Worm (Caenorhabditis elegans) whole organism, young adult: ENCODE results near the gene cisd-3.2.

Experiments used
- C06A6.2 ChIP-seq: fragments of 200-800 bp; sonication (Bioruptor generic); conservative IDR thresholded peaks from 2 replicates; pipeline ENCODE4 v1.3.6; 2022; ENCODE audit warnings: missing genetic modification characterization, missing compliant biosample characterization
- D2030.7 ChIP-seq: fragments of 200-800 bp; sonication (Bioruptor generic); IDR thresholded peaks from 2 replicates; pipeline ENCODE4 v1.3.6; 2022; ENCODE audit warnings: missing genetic modification reagents, missing genetic modification characterization, missing compliant biosample characterization
- F10E7.11 ChIP-seq: sonication (generic microtip); optimal IDR thresholded peaks from 2 replicates; lab custom pipeline; 2017; ENCODE audit warnings: mild to moderate bottlenecking, missing genetic modification characterization, moderate library complexity, missing compliant biosample characterization
- F22D6.2 ChIP-seq: sonication (generic microtip); optimal IDR thresholded peaks from 2 replicates; lab custom pipeline; 2016; ENCODE audit warnings: mild to moderate bottlenecking, missing genetic modification characterization, missing compliant biosample characterization
- F33H1.4 ChIP-seq: fragments of 200-800 bp; sonication (Bioruptor generic); IDR thresholded peaks from 2 replicates; pipeline ENCODE4 v1.3.6; 2022; ENCODE audit warnings: missing genetic modification reagents, missing genetic modification characterization, missing compliant biosample characterization
- F37B4.10 ChIP-seq: fragments of 200-800 bp; sonication (Bioruptor generic); IDR thresholded peaks from 2 replicates; pipeline ENCODE4 v1.3.6; 2022; ENCODE audit warnings: missing genetic modification characterization, missing compliant biosample characterization
- F39B2.1 ChIP-seq: fragments of 200-800 bp; sonication (Bioruptor generic); IDR thresholded peaks from 2 replicates; pipeline ENCODE4 v1.3.6; 2022; ENCODE audit warnings: missing genetic modification reagents, missing genetic modification characterization, missing compliant biosample characterization
- K12H6.12 ChIP-seq: fragments of 200-800 bp; sonication (Bioruptor generic); optimal IDR thresholded peaks from 2 replicates; lab custom pipeline; 2018; ENCODE audit warnings: mild to moderate bottlenecking, missing genetic modification characterization, missing compliant biosample characterization
- Y67H2A.10 ChIP-seq: fragments of 200-800 bp; sonication (Bioruptor generic); conservative IDR thresholded peaks from 2 replicates; pipeline ENCODE4 v1.3.6; 2022; ENCODE audit warnings: missing genetic modification reagents, missing genetic modification characterization, missing compliant biosample characterization
- ZK185.1 ChIP-seq: sonication (generic microtip); optimal IDR thresholded peaks from 2 replicates; lab custom pipeline; 2016; ENCODE audit warnings: mild to moderate bottlenecking, missing genetic modification characterization, missing compliant biosample characterization; ENCODE audit not compliant: poor library complexity, severe bottlenecking
- ama-1 ChIP-seq, 3 experiments: fragments of 150-350 bp in 1 of 3; sonication (generic microtip) in 2 of 3; optimal IDR thresholded peaks; 2 replicates each; lab custom pipeline; 2014 to 2018; ENCODE audit warnings: missing biosample characterization in 2 of 3, missing genetic modification characterization in 2 of 3, missing genetic modification reagents in 2 of 3
- attf-3 ChIP-seq: fragments of 200-800 bp; sonication (Bioruptor generic); conservative IDR thresholded peaks from 2 replicates; pipeline ENCODE4 v1.3.6; 2022; ENCODE audit warnings: missing genetic modification reagents, missing genetic modification characterization, missing compliant biosample characterization
- attf-5 ChIP-seq: fragments of 200-800 bp; sonication (Bioruptor generic); optimal IDR thresholded peaks from 2 replicates; lab custom pipeline; 2018; ENCODE audit warnings: mild to moderate bottlenecking, missing genetic modification characterization, missing compliant biosample characterization
- attf-6 ChIP-seq: fragments of 200-800 bp; sonication (Bioruptor generic); IDR thresholded peaks from 2 replicates; pipeline ENCODE4 v1.3.6; 2022; ENCODE audit warnings: missing genetic modification reagents, missing genetic modification characterization, missing compliant biosample characterization
- ccch-3 ChIP-seq: fragments of 200-800 bp; sonication (Bioruptor generic); optimal IDR thresholded peaks from 2 replicates; lab custom pipeline; 2018; ENCODE audit warnings: mild to moderate bottlenecking, missing genetic modification characterization, missing compliant biosample characterization
- cebp-2 ChIP-seq: fragments of 200-800 bp; sonication (Bioruptor generic); IDR thresholded peaks from 2 replicates; pipeline ENCODE4 v1.3.6; 2022; ENCODE audit warnings: missing genetic modification characterization, missing compliant biosample characterization
- ceh-40 ChIP-seq: fragments of 200-800 bp; sonication (Bioruptor generic); IDR thresholded peaks from 2 replicates; pipeline ENCODE4 v1.3.6; 2022; ENCODE audit warnings: missing genetic modification characterization, missing compliant biosample characterization
- die-1 ChIP-seq: sonication (generic microtip); optimal IDR thresholded peaks from 2 replicates; lab custom pipeline; 2016; ENCODE audit warnings: missing genotype, mild to moderate bottlenecking, missing genetic modification characterization, missing compliant biosample characterization
- dox-1 ChIP-seq: fragments of 200-800 bp; sonication (Bioruptor generic); IDR thresholded peaks from 2 replicates; pipeline ENCODE4 v1.3.6; 2022; ENCODE audit warnings: missing genetic modification reagents, missing genetic modification characterization, missing compliant biosample characterization
- dpff-1 ChIP-seq: sonication (generic microtip); optimal IDR thresholded peaks from 2 replicates; lab custom pipeline; 2017; ENCODE audit warnings: mild to moderate bottlenecking, missing genetic modification characterization, missing compliant biosample characterization
- dpl-1 ChIP-seq: fragments of 150-350 bp; optimal IDR thresholded peaks from 2 replicates; lab custom pipeline; 2014; ENCODE audit warnings: missing biosample characterization, missing genetic modification reagents, missing genetic modification characterization
- efl-1 ChIP-seq: fragments of 150-350 bp; optimal IDR thresholded peaks from 2 replicates; lab custom pipeline; 2014; ENCODE audit warnings: missing biosample characterization, missing genetic modification reagents, missing genetic modification characterization
- egl-44 ChIP-seq: fragments of 200-800 bp; sonication (Bioruptor generic); IDR thresholded peaks from 2 replicates; pipeline ENCODE4 v1.3.6; 2022; ENCODE audit warnings: missing genetic modification reagents, missing genetic modification characterization, missing compliant biosample characterization
- hmg-20 ChIP-seq: fragments of 200-800 bp; sonication (Bioruptor generic); IDR thresholded peaks from 2 replicates; pipeline ENCODE4 v1.3.6; 2022; ENCODE audit warnings: missing genetic modification reagents, missing genetic modification characterization, missing compliant biosample characterization
- hsf-1 ChIP-seq: fragments of 200-800 bp; sonication (Bioruptor generic); IDR thresholded peaks from 2 replicates; pipeline ENCODE4 v1.3.6; 2022; ENCODE audit warnings: missing genetic modification reagents, missing genetic modification characterization, missing compliant biosample characterization
- lag-1 ChIP-seq: fragments of 200-800 bp; sonication (Bioruptor generic); IDR thresholded peaks from 2 replicates; pipeline ENCODE4 v1.3.6; 2022; ENCODE audit warnings: missing genetic modification reagents, missing genetic modification characterization, missing compliant biosample characterization
- let-526 ChIP-seq: fragments of 200-800 bp; sonication (Bioruptor generic); IDR thresholded peaks from 2 replicates; pipeline ENCODE4 v1.3.6; 2022; ENCODE audit warnings: missing genetic modification reagents, missing genetic modification characterization, missing compliant biosample characterization
- lin-26 ChIP-seq: fragments of 200-800 bp; sonication (Bioruptor generic); IDR thresholded peaks from 2 replicates; pipeline ENCODE4 v1.3.6; 2022; ENCODE audit warnings: missing genetic modification reagents, missing genetic modification characterization, missing compliant biosample characterization
- lin-40 ChIP-seq: sonication (generic microtip); optimal IDR thresholded peaks from 2 replicates; lab custom pipeline; 2016; ENCODE audit warnings: missing genetic modification characterization, mild to moderate bottlenecking, missing compliant biosample characterization, missing genotype, missing genetic modification reagents
- lin-54 ChIP-seq: fragments of 200-800 bp; sonication (Bioruptor generic); optimal IDR thresholded peaks from 2 replicates; lab custom pipeline; 2018; ENCODE audit warnings: mild to moderate bottlenecking, missing genetic modification characterization, missing compliant biosample characterization
- lir-1 ChIP-seq: fragments of 200-800 bp; sonication (Bioruptor generic); conservative IDR thresholded peaks from 2 replicates; pipeline ENCODE4 v1.3.6; 2022; ENCODE audit warnings: missing genetic modification reagents, missing genetic modification characterization, missing compliant biosample characterization
- lsy-27 ChIP-seq: sonication (generic microtip); optimal IDR thresholded peaks from 2 replicates; lab custom pipeline; 2017; ENCODE audit warnings: missing genetic modification characterization, mild to moderate bottlenecking, missing compliant biosample characterization, antibody characterized with exemption, missing genotype, borderline replicate concordance; ENCODE audit not compliant: insufficient read depth
- mcd-1 ChIP-seq: fragments of 200-800 bp; sonication (Bioruptor generic); IDR thresholded peaks from 2 replicates; pipeline ENCODE4 v1.3.6; 2022; ENCODE audit warnings: missing genetic modification reagents, missing genetic modification characterization, missing compliant biosample characterization
- nfya-1 ChIP-seq: sonication (generic microtip); optimal IDR thresholded peaks from 2 replicates; lab custom pipeline; 2017; ENCODE audit warnings: antibody characterized with exemption, missing compliant biosample characterization, missing genetic modification characterization, borderline replicate concordance; ENCODE audit not compliant: insufficient read depth
- nfya-2 ChIP-seq: fragments of 200-800 bp; sonication (Bioruptor generic); IDR thresholded peaks from 2 replicates; pipeline ENCODE4 v1.3.6; 2022; ENCODE audit warnings: missing genetic modification reagents, missing genetic modification characterization, missing compliant biosample characterization
- pha-4 ChIP-seq: fragments of 150-350 bp; sonication (generic microtip); optimal IDR thresholded peaks from 2 replicates; lab custom pipeline; 2014; ENCODE audit warnings: missing biosample characterization, missing genetic modification reagents, missing genetic modification characterization
- rcor-1 ChIP-seq: fragments of 200-800 bp; sonication (Bioruptor generic); IDR thresholded peaks from 2 replicates; pipeline ENCODE4 v1.3.6; 2022; ENCODE audit warnings: missing genetic modification reagents, missing genetic modification characterization, missing compliant biosample characterization
- tbp1 ChIP-seq: fragments of 200-800 bp; sonication (Bioruptor generic); optimal IDR thresholded peaks from 2 replicates; lab custom pipeline; 2018; ENCODE audit warnings: mild to moderate bottlenecking, missing genetic modification characterization, missing compliant biosample characterization
- tbx-9 ChIP-seq: sonication (generic microtip); optimal IDR thresholded peaks from 2 replicates; lab custom pipeline; 2016; ENCODE audit warnings: borderline replicate concordance, missing genetic modification characterization, inconsistent platforms, missing compliant biosample characterization
- unc-130 ChIP-seq: sonication (generic microtip); optimal IDR thresholded peaks from 2 replicates; lab custom pipeline; 2016; ENCODE audit warnings: missing genetic modification reagents, missing genetic modification characterization, missing compliant biosample characterization
- zfh-2 ChIP-seq: fragments of 200-800 bp; sonication (Bioruptor generic); conservative IDR thresholded peaks from 2 replicates; pipeline ENCODE4 v1.3.6; 2022; ENCODE audit warnings: missing genetic modification reagents, missing genetic modification characterization, missing compliant biosample characterization
- ztf-6 ChIP-seq: fragments of 200-800 bp; sonication (Bioruptor generic); IDR thresholded peaks from 2 replicates; pipeline ENCODE4 v1.3.6; 2022; ENCODE audit warnings: missing genetic modification reagents, missing genetic modification characterization, missing compliant biosample characterization

cisd-3.2 gene

DNA sequence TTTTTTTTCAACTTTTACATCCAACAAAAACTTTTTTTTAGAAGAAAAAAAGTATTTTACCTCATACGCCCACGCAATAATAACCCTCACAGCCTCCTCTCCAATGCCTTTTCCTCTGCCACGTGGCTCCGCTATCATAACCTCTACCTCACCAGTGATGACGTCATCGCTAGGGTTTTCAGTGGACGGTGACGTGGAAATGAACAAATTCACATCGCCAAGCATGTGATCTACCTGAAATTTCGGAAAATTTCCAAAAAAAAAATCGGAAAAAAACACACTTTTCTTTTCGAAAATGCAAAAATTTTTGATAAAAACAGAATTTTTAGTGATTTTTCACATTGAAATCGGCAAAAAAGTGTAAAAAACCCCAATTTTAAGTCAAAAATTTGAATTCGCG is 927 bp upstream of the cisd-3.2 start:
- TF ChIP-seq lag-1 (GFP tag; lab: Robert Waterston, UW) (no peak), ceh-40 (no peak), C06A6.2 (no peak), lin-26 (GFP tag; lab: Robert Waterston, UW) (no peak), rcor-1 (GFP tag; lab: Robert Waterston, UW) (no peak), attf-3 (GFP tag; lab: Robert Waterston, UW) (no peak), K12H6.12 (tag; lab: Kevin White, UChicago) (no peak), nfya-1 (tag; lab: Kevin White, UChicago) (no peak), egl-44 (GFP tag; lab: Robert Waterston, UW) (no peak)

DNA sequence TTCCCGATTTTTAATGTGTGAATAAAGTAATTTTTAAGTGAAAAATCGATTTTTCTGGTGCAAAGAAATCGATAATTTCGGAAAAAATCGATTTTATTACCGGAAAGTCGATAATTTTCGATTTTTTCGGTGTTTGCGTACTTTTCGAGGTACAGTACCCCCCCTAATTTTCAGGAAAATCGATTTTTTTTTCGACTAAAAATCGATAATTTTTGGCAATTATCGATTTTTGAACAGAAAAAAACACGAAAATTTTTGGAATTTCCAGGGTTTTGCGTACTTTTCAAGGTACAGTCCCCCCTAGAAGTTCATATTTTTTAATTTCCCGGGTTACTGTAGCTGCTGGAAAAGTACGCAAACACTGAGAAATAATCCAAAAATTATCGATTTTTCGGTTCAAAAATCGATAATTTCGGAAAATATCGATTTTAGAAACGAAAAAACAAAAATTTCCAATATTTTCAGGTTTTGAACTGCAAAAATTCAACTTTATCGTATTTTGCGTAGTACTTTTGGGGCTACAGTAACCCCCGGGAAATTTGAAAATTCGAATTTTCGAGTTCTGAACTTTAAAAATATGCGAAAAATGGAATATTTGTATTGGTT is 3.2 kb downstream of the cisd-3.2 start:
- TF ChIP-seq lir-1 (GFP tag; lab: Robert Waterston, UW) (no peak), C06A6.2 (no peak), F37B4.10 (no peak), hmg-20 (GFP tag; lab: Robert Waterston, UW) (no peak), D2030.7 (GFP tag; lab: Robert Waterston, UW) (no peak), attf-6 (GFP tag; lab: Robert Waterston, UW) (no peak), dpff-1 (tag; lab: Kevin White, UChicago) (no peak), lin-40 (tag; lab: Kevin White, UChicago) (no peak), pha-4 (tag; lab: Kevin White, UChicago) (no peak), lag-1 (GFP tag; lab: Robert Waterston, UW) (no peak), F39B2.1 (GFP tag; lab: Robert Waterston, UW) (no peak), ztf-6 (GFP tag; lab: Robert Waterston, UW) (no peak), efl-1 (GFP tag; lab: Kevin White, UChicago) (no peak), unc-130 (GFP tag; lab: Kevin White, UChicago) (no peak), ZK185.1 (no peak), zfh-2 (no peak), dox-1 (GFP tag; lab: Robert Waterston, UW) (no peak), Y67H2A.10 (GFP tag; lab: Robert Waterston, UW) (no peak), F22D6.2 (no peak)

DNA sequence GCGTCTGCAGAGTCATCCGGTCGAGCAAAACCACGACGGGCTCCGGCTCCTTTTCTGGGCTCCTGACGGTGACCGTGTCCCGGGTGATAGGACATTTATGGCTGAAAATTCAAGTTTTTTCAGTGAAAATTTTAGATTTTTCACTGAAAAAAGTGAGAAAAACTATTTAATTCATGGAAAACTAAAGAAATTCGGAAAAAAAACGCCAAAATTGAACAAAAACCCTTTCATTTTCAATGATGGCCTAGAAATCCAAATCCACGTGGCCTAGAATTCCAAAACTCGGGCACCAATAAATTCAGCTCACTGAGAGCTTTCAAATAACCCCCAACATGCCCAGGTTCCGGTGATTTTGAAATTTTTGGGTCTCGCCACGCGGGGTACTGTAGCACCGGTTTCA is 14.1 kb downstream of the cisd-3.2 start, which contains the start of gene ddx-35:
TSS of gene ddx-35 (minus strand) at position 101 of the 400 bp plus-strand sequence.
- TF ChIP-seq attf-5: no peak
- TF ChIP-seq zfh-2: 0 out of 2 replicates have a peak, but pooled peaks have one; percentile 22

DNA sequence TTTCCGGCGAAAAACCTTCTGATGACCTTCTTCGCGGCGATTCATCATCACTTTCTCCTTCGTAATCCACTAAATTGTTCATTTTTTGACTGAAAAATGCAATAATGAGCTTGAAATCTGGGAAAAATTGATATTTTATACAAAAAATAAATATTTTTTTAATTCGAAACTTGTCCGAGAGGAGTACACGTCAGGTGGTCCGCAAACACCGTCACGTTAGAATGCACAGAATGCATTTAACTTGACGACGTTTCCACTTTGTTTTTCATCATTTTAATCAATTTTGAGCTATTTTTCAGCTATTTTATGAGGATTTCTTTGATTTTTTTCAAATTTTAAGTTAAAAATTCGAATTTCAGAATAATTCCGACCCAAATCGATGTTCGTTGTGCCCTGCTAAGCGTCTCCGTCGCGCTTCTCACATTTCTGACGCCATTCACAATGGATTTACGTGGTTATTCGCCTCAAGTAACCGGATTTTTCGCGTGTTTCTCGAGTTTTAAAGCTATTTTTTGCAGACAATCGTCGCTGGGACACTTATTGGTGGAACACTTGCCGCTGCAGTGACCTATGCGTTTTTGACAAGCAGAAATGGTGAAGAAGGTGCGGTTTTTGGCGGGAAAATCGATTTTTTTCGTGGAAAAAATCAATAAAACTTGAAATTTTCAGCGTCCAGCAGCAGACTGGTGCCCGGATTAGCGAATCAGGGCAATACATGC is 18.3 kb downstream of the cisd-3.2 start, which contains the start of the genes eelo-1 and Y67D2.2:
TSS of gene eelo-1 (minus strand) at position 89 of the 719 bp plus-strand sequence.
TSS of gene Y67D2.2 (plus strand) at position 360 of the 719 bp plus-strand sequence.
- TF ChIP-seq lin-54 (GFP tag; lab: Kevin White, UChicago) (peak; percentile 34), die-1 (tag; lab: Kevin White, UChicago) (no peak), let-526 (GFP tag; lab: Robert Waterston, UW) (no peak), ztf-6 (GFP tag; lab: Robert Waterston, UW) (no peak), Y67H2A.10 (GFP tag; lab: Robert Waterston, UW) (no peak), lsy-27 (tag; lab: Kevin White, UChicago) (no peak), nfya-2 (GFP tag; lab: Robert Waterston, UW) (no peak), tbx-9 (no peak), cebp-2 (GFP tag; lab: Robert Waterston, UW) (no peak), attf-5 (no peak), F10E7.11 (tag; lab: Kevin White, UChicago) (no peak), mcd-1 (GFP tag; lab: Robert Waterston, UW) (peak; percentile 68), ama-1 (optimal IDR thresholded peaks at IDR 0.05; lab: Kevin White, UChicago) (no peak), ama-1 (GFP tag; optimal IDR thresholded peaks at IDR 0.05; lab: Kevin White, UChicago) (no peak), F39B2.1 (GFP tag; lab: Robert Waterston, UW) (no peak), tbp1 (GFP tag; lab: Kevin White, UChicago) (peak; percentile 1), hsf-1 (no peak), F33H1.4 (GFP tag; lab: Robert Waterston, UW) (peak; percentile 27), dpff-1 (tag; lab: Kevin White, UChicago) (no peak), ccch-3 (GFP tag; lab: Kevin White, UChicago) (no peak), dpl-1 (GFP tag; lab: Kevin White, UChicago) (peak; percentile 14)
